Worm (Caenorhabditis elegans) whole organism, L1 larva: ENCODE results near the gene copb-2.

Experiments used
- Y116A8C.19 ChIP-seq: sonication (generic microtip); optimal IDR thresholded peaks from 2 replicates; lab custom pipeline; 2016; ENCODE audit warnings: missing compliant biosample characterization, missing genetic modification characterization, borderline replicate concordance
- lin-14 ChIP-seq: fragments of 200-800 bp; sonication (Bioruptor generic); optimal IDR thresholded peaks from 2 replicates; lab custom pipeline; 2018; ENCODE audit warnings: mild to moderate bottlenecking, missing genetic modification characterization, moderate library complexity, missing compliant biosample characterization
- mab-9 ChIP-seq: fragments of 200-800 bp; sonication (Bioruptor generic); IDR thresholded peaks from 2 replicates; pipeline ENCODE4 v1.3.6; 2022; ENCODE audit warnings: missing genetic modification reagents, missing genetic modification characterization, missing compliant biosample characterization
- mdl-1 ChIP-seq, 2 experiments: fragments of 150-350 bp; optimal IDR thresholded peaks; 2 replicates each; lab custom pipeline; 2014 to 2017; ENCODE audit warnings: missing biosample characterization in 2 of 2, missing genetic modification characterization in 2 of 2, inconsistent platforms in 1 of 2
- nhr-11 ChIP-seq: fragments of 150-350 bp; optimal IDR thresholded peaks from 2 replicates; lab custom pipeline; 2014; ENCODE audit warnings: missing biosample characterization, missing genetic modification characterization
- nhr-77 ChIP-seq: fragments of 150-350 bp; optimal IDR thresholded peaks from 2 replicates; lab custom pipeline; 2014; ENCODE audit warnings: missing biosample characterization, missing genetic modification characterization
- rnt-1 ChIP-seq: sonication (generic microtip); optimal IDR thresholded peaks from 2 replicates; lab custom pipeline; 2016; ENCODE audit warnings: mild to moderate bottlenecking, missing genetic modification characterization, moderate library complexity, missing compliant biosample characterization
- tbx-2 ChIP-seq: sonication (generic microtip); optimal IDR thresholded peaks from 2 replicates; lab custom pipeline; 2016; ENCODE audit warnings: missing genetic modification characterization, missing compliant biosample characterization
- ztf-4 ChIP-seq: fragments of 150-350 bp; optimal IDR thresholded peaks from 2 replicates; lab custom pipeline; 2014; ENCODE audit warnings: missing biosample characterization, missing genetic modification characterization

DNA sequence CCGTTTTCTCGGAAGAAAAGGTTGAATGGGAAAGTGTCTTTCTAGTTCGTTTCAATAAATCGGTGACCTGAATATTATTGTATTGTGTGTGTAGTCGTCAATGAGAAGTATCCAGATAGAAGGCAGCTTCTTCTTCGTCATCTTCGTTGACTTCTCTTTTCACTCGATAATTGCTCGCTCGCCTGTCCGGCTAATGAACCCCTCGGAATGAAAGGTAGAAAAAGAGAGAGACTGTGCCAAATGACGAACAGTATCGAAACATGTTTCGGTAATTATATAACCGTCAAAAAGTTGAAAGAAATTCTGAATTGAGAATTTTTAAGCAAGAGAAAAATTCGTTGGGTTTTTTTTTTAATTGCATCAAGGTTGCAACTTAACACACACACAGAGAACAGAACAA is 2.1 kb upstream of the copb-2 start, which contains the start of gene cutl-17:
- TF ChIP-seq tbx-2 (no peak), mdl-1 (tag; optimal IDR thresholded peaks at IDR 0.05; lab: Kevin White, UChicago) (no peak), nhr-11 (no peak), ztf-4 (tag; lab: Kevin White, UChicago) (no peak), rnt-1 (tag; lab: Kevin White, UChicago) (no peak), mab-9 (GFP tag; lab: Robert Waterston, UW) (no peak), lin-14 (GFP tag; lab: Kevin White, UChicago) (no peak), nhr-77 (tag; lab: Kevin White, UChicago) (no peak), Y116A8C.19 (tag; lab: Kevin White, UChicago) (no peak)
